Fruit fly (Drosophila melanogaster): Measurements from ENCODE around the gene fh.

- TF ChIP-seq h (optimal IDR thresholded peaks at IDR 0.05) = no peak
- TF ChIP-seq Myc (optimal IDR thresholded peaks at IDR 0.05) = no peak
These were observed 7.0 kb upstream of the fh start for dm6 chrX:9155715-9156387.
